Worm (Caenorhabditis elegans): Measurements from ENCODE around the gene Y54G2A.77.

DNA sequence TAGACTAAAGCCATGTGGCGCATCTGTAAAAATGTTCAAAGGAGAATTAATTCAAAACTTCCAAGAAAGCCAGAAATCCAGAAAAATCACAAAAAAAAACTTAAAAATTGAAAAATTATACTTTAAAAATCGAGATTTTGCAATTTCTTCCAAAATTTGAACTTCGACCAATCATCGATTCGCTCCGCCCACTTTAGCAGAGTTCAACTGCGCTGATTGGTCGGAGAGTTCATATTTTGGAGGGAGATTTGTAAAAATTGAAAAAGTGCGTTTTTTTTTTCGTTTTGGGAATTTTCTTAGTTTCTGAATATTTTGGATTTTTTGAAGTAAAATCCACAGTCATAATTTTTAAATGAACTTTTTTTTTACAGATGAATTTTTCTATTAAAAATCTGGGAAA is 31.5 kb downstream of the Y54G2A.77 start:
- TF ChIP-seq W03F9.2 (tag; optimal IDR thresholded peaks at IDR 0.05) (no peak), him-1 (tag; optimal IDR thresholded peaks at IDR 0.05) (no peak), dao-5 (tag; optimal IDR thresholded peaks at IDR 0.05) (no peak)

Data from whole organism, L4/young adult.